Fruit fly (Drosophila melanogaster): ENCODE data around the gene CG6830.

CG6830 gene

dm6 chr3R:11684316-11684715, at the start of gene CG6830:
Gene CG6830, minus strand, starts transcription at chr3R:11684342.
- TF ChIP-seq CTCF (optimal IDR thresholded peaks at IDR 0.05): no peak
- no peak for TF ChIP-seq CG8478 (optimal IDR thresholded peaks at IDR 0.05)

dm6 chr3R:11721593-11721992, 37.5 kb upstream of the CG6830 start, which contains the start of gene CG12594:
Gene CG12594, plus strand, starts transcription at chr3R:11721734.
- TF ChIP-seq CTCF (optimal IDR thresholded peaks at IDR 0.05): no peak
- TF ChIP-seq CG8478 (optimal IDR thresholded peaks at IDR 0.05): no peak

DNA sequence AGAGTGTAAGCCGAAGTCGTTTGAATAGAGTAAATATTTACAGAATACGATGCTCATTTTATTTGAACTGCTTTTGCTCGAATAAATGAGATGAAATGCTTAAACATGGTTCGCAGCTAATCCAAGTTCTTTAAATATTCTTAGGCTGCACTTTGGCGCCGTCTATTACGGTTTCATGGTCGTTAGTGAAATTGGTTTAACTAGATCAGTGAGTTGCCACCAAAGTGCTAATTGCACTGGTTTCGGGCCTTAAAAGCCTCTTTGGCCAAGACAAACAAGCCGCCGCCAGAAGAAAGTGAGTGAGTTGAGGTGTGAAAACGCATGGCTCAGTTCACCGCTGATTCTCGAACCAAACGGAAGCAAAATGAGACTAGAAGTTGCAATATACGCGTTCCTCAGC, 27.2 kb upstream of the CG6830 start, which contains the start of gene CG14720:
Gene CG14720 (plus strand): TSS at position 301 of the 400 bp plus-strand sequence.
- TF ChIP-seq CG8478 (optimal IDR thresholded peaks at IDR 0.05) (no peak), CTCF (optimal IDR thresholded peaks at IDR 0.05) (no peak)

dm6 chr3R:11703730-11704129, 19.6 kb upstream of the CG6830 start, which contains the start of gene I-t:
Gene I-t, plus strand, starts transcription at chr3R:11704030.
- TF ChIP-seq CG8478 (optimal IDR thresholded peaks at IDR 0.05) (no peak), CTCF (optimal IDR thresholded peaks at IDR 0.05) (no peak)

- TF ChIP-seq CTCF (optimal IDR thresholded peaks at IDR 0.05): no peak
- no peak for TF ChIP-seq CG8478 (optimal IDR thresholded peaks at IDR 0.05)
These were observed 16.2 kb upstream of the CG6830 start, which contains the start of gene CG14718 for dm6 chr3R:11700314-11700713. Gene CG14718, plus strand, starts transcription at chr3R:11700614.

DNA sequence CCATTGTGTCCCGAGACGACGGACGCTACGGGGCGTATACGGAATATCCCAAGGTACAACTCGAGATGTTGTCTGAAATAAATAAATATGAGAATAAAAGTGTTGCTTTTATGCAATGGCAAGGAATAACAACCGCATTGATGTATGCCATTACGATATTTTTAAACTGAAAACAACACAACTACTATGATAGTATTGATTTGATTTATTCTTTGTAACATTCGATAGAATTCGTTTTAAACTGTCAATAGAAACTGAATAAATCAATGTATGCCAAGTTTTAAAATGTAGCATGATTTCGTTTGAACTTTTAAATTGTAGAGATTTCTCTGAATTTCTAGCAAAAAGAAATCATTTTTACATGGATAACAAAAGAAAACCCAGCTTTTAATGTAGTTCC, 12.1 kb upstream of the CG6830 start, which contains the start of gene CG14717:
Gene CG14717 (plus strand): TSS at position 301 of the 400 bp plus-strand sequence.
- TF ChIP-seq CG8478 (optimal IDR thresholded peaks at IDR 0.05): no peak
- no peak for TF ChIP-seq CTCF (optimal IDR thresholded peaks at IDR 0.05)

DNA sequence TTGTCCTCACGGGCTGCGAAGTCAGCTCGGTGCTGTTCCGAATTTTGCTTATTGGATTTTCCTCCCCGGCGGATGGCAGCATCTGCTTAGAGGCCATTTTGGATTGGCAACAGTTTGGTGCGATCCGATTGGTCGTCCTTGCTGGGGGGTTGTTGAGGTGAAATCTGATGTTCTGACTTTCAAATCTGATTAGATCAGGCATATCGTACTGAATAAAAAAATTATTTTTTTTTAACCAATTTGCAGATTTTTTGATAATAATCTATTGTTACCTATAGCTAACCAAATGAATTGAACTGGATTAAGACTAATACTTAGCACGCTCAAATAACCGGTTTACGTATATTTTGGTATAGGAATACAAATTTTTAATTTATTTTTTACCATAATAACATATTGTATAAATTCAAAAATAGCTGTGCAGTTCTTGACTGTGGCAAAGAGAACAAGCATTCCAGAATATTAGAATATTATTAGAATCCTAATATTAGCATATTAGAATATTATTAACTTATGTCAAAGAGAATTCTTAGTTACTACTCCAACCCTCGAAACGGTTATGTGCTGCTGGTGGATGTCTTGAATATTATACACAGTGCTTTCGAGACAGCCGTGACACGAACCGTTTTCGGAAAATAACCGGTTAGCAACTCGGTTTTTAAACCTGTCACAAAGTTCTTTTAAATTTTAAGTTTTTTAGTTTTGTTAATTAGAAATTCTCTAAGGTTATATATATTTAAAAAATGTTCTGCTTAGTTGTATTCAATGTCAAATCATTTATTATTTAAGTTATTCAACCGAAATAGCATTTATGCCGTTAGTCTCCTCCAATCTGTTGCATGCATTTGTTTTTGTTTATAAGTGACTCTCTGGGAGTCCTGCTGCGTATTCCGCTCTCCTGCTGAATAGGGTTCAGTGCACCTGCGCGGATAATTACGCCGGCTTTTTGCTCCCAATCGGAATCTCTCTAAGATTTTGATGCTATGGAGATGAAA, 10.5 kb upstream of the CG6830 start, which contains the start of gene Fer3:
Gene Fer3 (minus strand): TSS at position 1 of the 995 bp plus-strand sequence.
- TF ChIP-seq CTCF (optimal IDR thresholded peaks at IDR 0.05) (peak in 1 of 2 experiments; percentile 66), CG8478 (optimal IDR thresholded peaks at IDR 0.05) (no peak)

DNA sequence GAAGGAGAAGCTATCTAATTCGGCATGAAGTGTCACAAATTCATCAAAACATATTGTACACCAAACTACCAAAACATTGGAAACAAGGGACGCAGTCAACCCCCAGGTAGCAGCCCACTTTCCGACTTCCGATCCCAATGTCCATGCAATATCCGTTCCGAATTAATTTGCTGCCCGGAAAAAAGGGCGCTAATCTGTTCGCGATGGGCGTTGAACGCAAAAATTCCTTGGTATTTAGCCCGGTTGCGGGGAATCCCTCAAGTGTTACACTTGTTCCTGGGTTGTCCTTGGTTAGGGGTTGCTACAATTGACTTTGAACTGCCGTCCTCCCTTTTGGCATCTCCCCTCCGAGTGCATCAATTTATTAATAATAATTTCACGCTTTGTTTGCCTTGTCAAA, 8.4 kb upstream of the CG6830 start:
- TF ChIP-seq CTCF (optimal IDR thresholded peaks at IDR 0.05) (no peak), CG8478 (optimal IDR thresholded peaks at IDR 0.05) (no peak)

DNA sequence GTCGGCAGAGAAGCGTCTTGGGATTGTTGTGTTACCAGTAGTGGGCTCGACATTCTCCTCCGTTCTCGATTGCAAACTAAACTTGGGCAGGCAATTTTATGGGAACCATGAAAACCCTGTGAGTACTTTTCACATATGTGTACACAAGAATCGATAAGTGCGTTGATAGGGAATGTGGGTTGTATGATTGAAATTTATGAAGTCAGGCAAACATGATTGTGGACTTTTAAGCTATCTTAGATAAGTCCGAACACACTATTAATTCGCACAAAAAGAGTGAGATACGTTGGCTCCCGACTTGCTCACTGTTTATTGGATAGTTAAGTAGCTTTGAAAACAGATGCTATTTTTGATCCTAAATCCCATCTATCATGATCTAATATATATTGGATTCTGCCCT, 7.6 kb upstream of the CG6830 start, which contains the start of gene CG18765:
Gene CG18765 (minus strand): TSS at position 53 of the 400 bp plus-strand sequence.
- no peak for TF ChIP-seq CTCF (optimal IDR thresholded peaks at IDR 0.05)
- TF ChIP-seq CG8478 (optimal IDR thresholded peaks at IDR 0.05): no peak

DNA sequence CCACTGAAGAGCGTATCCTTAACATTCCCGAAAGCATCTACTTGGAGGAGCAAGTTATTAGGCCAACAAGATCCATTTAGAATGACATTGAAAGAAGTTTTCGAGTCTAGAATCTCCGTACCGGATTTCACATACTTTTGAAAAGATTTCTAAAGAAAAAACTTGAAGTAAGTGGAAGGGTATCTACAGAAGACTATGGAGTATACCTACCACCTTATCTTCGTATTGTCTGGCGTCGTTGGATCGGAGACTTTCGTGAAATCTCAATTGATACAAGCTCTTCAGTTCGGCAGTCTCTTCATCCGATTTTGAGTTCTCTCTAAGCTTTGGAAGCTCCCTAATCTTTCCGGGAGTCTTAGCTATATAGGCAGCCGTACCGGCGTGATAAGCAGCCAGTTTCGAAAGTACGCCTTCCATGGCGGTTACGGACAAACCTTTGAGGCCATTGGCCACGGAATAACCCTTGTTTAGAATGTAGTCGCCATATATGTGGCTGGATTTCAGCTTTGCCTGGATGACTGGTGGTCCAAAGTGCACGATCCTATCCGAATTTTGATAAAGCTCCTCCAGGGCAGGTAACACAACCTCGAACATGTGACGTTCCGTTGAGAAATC, 6.8 kb upstream of the CG6830 start:
- TF ChIP-seq CG8478 (optimal IDR thresholded peaks at IDR 0.05) (no peak), CTCF (optimal IDR thresholded peaks at IDR 0.05) (no peak)

DNA sequence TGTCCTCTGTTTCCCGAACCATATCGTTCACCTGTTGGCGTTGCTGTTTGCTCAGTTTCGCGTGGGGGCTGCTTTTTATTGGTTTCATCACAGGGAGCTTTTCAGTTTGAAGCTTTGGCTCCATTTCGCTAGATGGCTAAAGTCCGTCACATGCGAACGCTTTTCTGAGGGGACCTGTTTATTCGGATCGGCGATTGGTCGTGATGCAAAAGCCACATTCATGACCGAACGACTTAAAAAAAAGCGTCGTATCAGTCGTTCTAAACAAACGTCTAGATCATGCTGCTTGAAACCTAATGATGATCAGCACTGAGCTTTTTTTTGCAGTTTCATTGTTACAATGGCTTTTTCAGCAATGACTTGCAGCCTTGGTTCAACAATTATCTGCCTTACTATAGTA, 5.8 kb upstream of the CG6830 start, which contains the start of gene CG6908:
Gene CG6908 (minus strand): TSS at position 152 of the 400 bp plus-strand sequence.
- TF ChIP-seq CG8478 (optimal IDR thresholded peaks at IDR 0.05): no peak
- no peak for TF ChIP-seq CTCF (optimal IDR thresholded peaks at IDR 0.05)

dm6 chr3R:11688055-11688454, 3.9 kb upstream of the CG6830 start, which contains the start of gene CG6834:
Gene CG6834, minus strand, starts transcription at chr3R:11688133.
- TF ChIP-seq CTCF (optimal IDR thresholded peaks at IDR 0.05): no peak
- no peak for TF ChIP-seq CG8478 (optimal IDR thresholded peaks at IDR 0.05)

dm6 chr3R:11683675-11684074, 467 bp downstream of the CG6830 start:
- no peak for TF ChIP-seq CG8478 (optimal IDR thresholded peaks at IDR 0.05)
- no peak for TF ChIP-seq CTCF (optimal IDR thresholded peaks at IDR 0.05)

DNA sequence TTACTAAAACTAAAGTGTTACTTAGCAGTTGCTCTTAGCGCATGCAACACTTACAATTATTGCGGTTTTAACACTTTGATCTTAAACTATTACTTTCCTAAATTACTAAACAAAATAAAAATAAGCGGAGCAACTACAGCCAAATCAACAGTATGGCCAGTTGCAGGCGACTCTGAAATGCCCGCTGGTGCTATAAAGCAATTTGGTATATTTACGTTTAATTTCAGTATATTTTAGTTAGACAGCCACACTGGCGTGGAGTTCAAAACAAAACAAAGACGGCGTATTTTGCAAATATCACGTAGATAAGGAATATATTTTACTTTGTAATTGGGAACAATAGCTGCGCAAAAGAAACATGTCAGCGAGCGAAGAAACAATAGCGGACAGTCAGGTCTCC, 4.6 kb downstream of the CG6830 start, which contains the start of the genes Taf12 and Ho:
Gene Taf12 (minus strand): TSS at position 178 of the 400 bp plus-strand sequence.
Gene Ho (plus strand): TSS at position 231 of the 400 bp plus-strand sequence.
- TF ChIP-seq CG8478 (optimal IDR thresholded peaks at IDR 0.05) (no peak), CTCF (optimal IDR thresholded peaks at IDR 0.05) (peak in 1 of 2 experiments; percentile 12)

DNA sequence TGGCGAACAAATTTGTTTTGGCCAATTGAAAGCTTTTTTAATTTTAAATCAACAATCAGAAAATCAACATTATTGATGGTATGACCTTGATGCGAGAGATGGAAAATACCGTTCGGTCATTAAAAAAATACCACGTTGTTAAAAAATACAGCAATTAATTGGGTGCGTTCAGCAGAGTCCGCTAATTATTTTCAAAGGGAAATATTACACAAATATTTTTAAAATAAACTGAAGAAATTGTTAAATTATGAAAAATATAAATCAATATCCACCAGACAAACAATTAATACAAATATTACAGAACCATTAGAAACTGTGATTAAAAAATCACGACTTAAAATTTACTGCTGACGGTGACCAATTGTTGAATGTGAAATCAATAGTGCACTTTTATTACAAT, 6.1 kb downstream of the CG6830 start, which contains the start of gene CG18476:
Gene CG18476 (minus strand): TSS at position 101 of the 400 bp plus-strand sequence.
- TF ChIP-seq CTCF (optimal IDR thresholded peaks at IDR 0.05) (no peak), CG8478 (optimal IDR thresholded peaks at IDR 0.05) (no peak)
